Worm (Caenorhabditis elegans): Measurements from ENCODE around the gene Y48B6A.1.

DNA sequence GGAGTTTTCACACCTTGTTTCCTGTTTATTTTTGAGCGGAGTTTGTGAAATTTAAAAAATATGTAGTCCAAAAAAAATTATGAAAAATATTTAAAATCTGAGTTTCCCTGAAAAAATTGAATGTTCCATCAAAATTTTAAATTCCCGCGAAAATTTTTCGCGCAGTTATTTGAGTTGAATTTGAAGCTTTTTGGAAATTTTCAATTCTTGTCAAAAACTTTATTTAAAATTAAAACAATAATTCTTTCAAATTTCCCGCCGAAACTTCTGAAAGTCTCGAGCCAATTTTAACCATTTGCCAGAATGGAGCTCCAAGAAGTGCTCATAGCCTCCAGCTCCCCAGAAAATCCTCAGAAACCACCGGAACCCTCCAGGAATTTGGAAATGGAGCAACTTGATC, 49.7 kb downstream of the Y48B6A.1 start, which contains the start of gene gur-4:
- TF ChIP-seq ztf-11 (tag; optimal IDR thresholded peaks at IDR 0.05): no peak
- no peak for TF ChIP-seq unc-120 (tag; optimal IDR thresholded peaks at IDR 0.05; ENCODE audit: poor library complexity, severe bottlenecking)
- no peak for TF ChIP-seq ces-1 (GFP tag; optimal IDR thresholded peaks at IDR 0.05)
- TF ChIP-seq nhr-237 (tag; optimal IDR thresholded peaks at IDR 0.05): no peak
- no peak for TF ChIP-seq unc-39 (tag; optimal IDR thresholded peaks at IDR 0.05)
- no peak for TF ChIP-seq snpc-4 (tag; optimal IDR thresholded peaks at IDR 0.05)

Measured in whole organism, mixed stage, embryonic.